Fruit fly (Drosophila melanogaster): ENCODE data around the gene cad.
A peak's percentile ranks its signal among the peaks of the same experiment; 100 is the strongest.

Gene cad

dm6 chr2L:20759809-20760485 lies 10.6 kb upstream of the cad start (continued):
- TF ChIP-seq esg (GFP tag; conservative IDR thresholded peaks at IDR 0.05) (peak; percentile 53; the same call in 1 of the 2 replicates), Doc3 (GFP tag; IDR thresholded peaks at IDR 0.05; ENCODE audit: partially characterized antibody) (no peak), CG15479 (GFP tag; optimal IDR thresholded peaks at IDR 0.05) (no peak), hbn (GFP tag; IDR thresholded peaks at IDR 0.05; ENCODE audit: partially characterized antibody) (no peak), unpg (GFP tag; optimal IDR thresholded peaks at IDR 0.05) (peak; percentile 54), CG15601 (tag; optimal IDR thresholded peaks at IDR 0.05) (peak; percentile 23), CG1602 (GFP tag; optimal IDR thresholded peaks at IDR 0.05) (peak; percentile 40), CG11560 (tag; IDR thresholded peaks at IDR 0.05) (no peak), row (GFP tag; IDR thresholded peaks at IDR 0.05) (peak; percentile 68), CG5245 (GFP tag; optimal IDR thresholded peaks at IDR 0.05) (no peak), CG4730 (GFP tag; IDR thresholded peaks at IDR 0.05) (no peak), CG14050 (GFP tag; IDR thresholded peaks at IDR 0.05) (no peak), zfh1 (GFP tag; IDR thresholded peaks at IDR 0.05) (no peak; the same call in 2 of the 3 replicates), CG3281 (GFP tag; optimal IDR thresholded peaks at IDR 0.05) (peak; percentile 38), dpn (GFP tag; optimal IDR thresholded peaks at IDR 0.05) (peak in 1 of 2 experiments; percentile 18), org-1 (GFP tag; optimal IDR thresholded peaks at IDR 0.05) (peak; percentile 11), CG9215 (GFP tag; IDR thresholded peaks at IDR 0.05) (peak; percentile 29; the same call in 1 of the 2 replicates), CG11695 (GFP tag; IDR thresholded peaks at IDR 0.05) (peak; percentile 70; the same call in 2 of the 3 replicates), CkIIα-i1 (GFP tag; IDR thresholded peaks at IDR 0.05) (no peak), CG1603 (tag; optimal IDR thresholded peaks at IDR 0.05) (no peak), CG2199 (GFP tag; IDR thresholded peaks at IDR 0.05) (0 out of 3 replicates have a peak, but pooled peaks have one; percentile 34), oc (tag; optimal IDR thresholded peaks at IDR 0.05) (no peak), sug (tag; optimal IDR thresholded peaks at IDR 0.05) (peak; percentile 14), vvl (GFP tag; IDR thresholded peaks at IDR 0.05) (peak; percentile 63; the same call in 1 of the 2 replicates), gt (GFP tag; IDR thresholded peaks at IDR 0.05) (no peak), Rx (GFP tag; IDR thresholded peaks at IDR 0.05) (no peak), fd3F (GFP tag; optimal IDR thresholded peaks at IDR 0.05) (peak; percentile 43), CG13287 (GFP tag; IDR thresholded peaks at IDR 0.05; ENCODE audit: partially characterized antibody) (no peak), jumu (GFP tag; optimal IDR thresholded peaks at IDR 0.05) (no peak), ab (GFP tag; optimal IDR thresholded peaks at IDR 0.05) (no peak), CG8765 (GFP tag; IDR thresholded peaks at IDR 0.05) (0 out of 2 replicates have a peak, but pooled peaks have one; percentile 28), odd (GFP tag; optimal IDR thresholded peaks at IDR 0.05) (peak; percentile 1), pfk (GFP tag; optimal IDR thresholded peaks at IDR 0.05) (no peak), Gsc (GFP tag; IDR thresholded peaks at IDR 0.05) (no peak), cato (GFP tag; optimal IDR thresholded peaks at IDR 0.05; ENCODE audit: borderline replicate concordance) (no peak), gsb-n (tag; optimal IDR thresholded peaks at IDR 0.05) (peak; percentile 2), CG6272 (GFP tag; IDR thresholded peaks at IDR 0.05) (0 out of 2 replicates have a peak, but pooled peaks have one; percentile 34), knrl (GFP tag; IDR thresholded peaks at IDR 0.05; ENCODE audit: partially characterized antibody) (no peak), onecut (GFP tag; IDR thresholded peaks at IDR 0.05) (peak; percentile 66), CG32767 (GFP tag; IDR thresholded peaks at IDR 0.05) (no peak), CG14667 (GFP tag; IDR thresholded peaks at IDR 0.05) (no peak), hb (GFP tag; IDR thresholded peaks at IDR 0.05; ENCODE audit: partially characterized antibody) (no peak), tap (tag; optimal IDR thresholded peaks at IDR 0.05) (peak; percentile 49), CG6175 (GFP tag; IDR thresholded peaks at IDR 0.05) (no peak), HmgD (GFP tag; optimal IDR thresholded peaks at IDR 0.05) (no peak), tin (GFP tag; optimal IDR thresholded peaks at IDR 0.05) (peak; percentile 4), cg (GFP tag; optimal IDR thresholded peaks at IDR 0.05) (no peak), Awh (GFP tag; IDR thresholded peaks at IDR 0.05) (no peak), stwl (tag; optimal IDR thresholded peaks at IDR 0.05) (no peak), zfh2 (GFP tag; optimal IDR thresholded peaks at IDR 0.05) (peak; percentile 14)

Measured in whole organism, embryonic.